Worm (Caenorhabditis elegans) whole organism, mixed stage, embryonic: ENCODE data around the gene T04C9.3.

Experiments used
- M03D4.4 ChIP-seq: sonication (generic microtip); optimal IDR thresholded peaks from 2 replicates; lab custom pipeline; 2017; ENCODE audit warnings: mild to moderate bottlenecking, missing genetic modification characterization, missing compliant biosample characterization
- bed-3 ChIP-seq: fragments of 200-800 bp; sonication (Bioruptor generic); optimal IDR thresholded peaks from 3 replicates; lab custom pipeline; 2018; ENCODE audit warnings: mild to moderate bottlenecking, missing genetic modification characterization, moderate library complexity, missing compliant biosample characterization
- blmp-1 ChIP-seq: fragments of 150-350 bp; optimal IDR thresholded peaks from 2 replicates; lab custom pipeline; 2014; ENCODE audit warnings: missing biosample characterization, missing genetic modification characterization
- ceh-39 ChIP-seq: fragments of 150-350 bp; optimal IDR thresholded peaks from 2 replicates; lab custom pipeline; 2014; ENCODE audit warnings: missing biosample characterization, missing genetic modification characterization
- ceh-83 ChIP-seq: fragments of 200-800 bp; sonication (Bioruptor generic); optimal IDR thresholded peaks from 2 replicates; lab custom pipeline; 2018; ENCODE audit warnings: mild to moderate bottlenecking, missing genetic modification characterization, missing compliant biosample characterization
- drap-1 ChIP-seq: fragments of 200-800 bp; sonication (Bioruptor generic); optimal IDR thresholded peaks from 3 replicates; lab custom pipeline; 2018; ENCODE audit warnings: mild to moderate bottlenecking, missing genetic modification characterization, missing compliant biosample characterization
- elt-1 ChIP-seq: sonication (generic microtip); optimal IDR thresholded peaks from 2 replicates; lab custom pipeline; 2017; ENCODE audit warnings: missing genetic modification characterization, mild to moderate bottlenecking, missing compliant biosample characterization, antibody characterized with exemption, moderate library complexity, borderline replicate concordance; ENCODE audit not compliant: insufficient read depth
- elt-3 ChIP-seq: fragments of 150-350 bp; optimal IDR thresholded peaks from 2 replicates; lab custom pipeline; 2014; ENCODE audit warnings: missing biosample characterization, missing genetic modification characterization
- flh-1 ChIP-seq: fragments of 200-800 bp; sonication (Bioruptor generic); optimal IDR thresholded peaks from 2 replicates; lab custom pipeline; 2018; ENCODE audit warnings: mild to moderate bottlenecking, missing genetic modification characterization, moderate library complexity, missing compliant biosample characterization
- hlh-1 ChIP-seq: fragments of 150-350 bp; optimal IDR thresholded peaks from 2 replicates; lab custom pipeline; 2014; ENCODE audit warnings: missing biosample characterization, missing genetic modification reagents, missing genetic modification characterization
- lin-13 ChIP-seq: fragments of 150-350 bp; optimal IDR thresholded peaks from 2 replicates; lab custom pipeline; 2014; ENCODE audit warnings: missing biosample characterization, missing genetic modification characterization
- lin-32 ChIP-seq: fragments of 200-800 bp; sonication (Bioruptor generic); optimal IDR thresholded peaks from 2 replicates; lab custom pipeline; 2018; ENCODE audit warnings: mild to moderate bottlenecking, missing genetic modification characterization, missing compliant biosample characterization
- lsy-2 ChIP-seq: fragments of 150-350 bp; optimal IDR thresholded peaks from 2 replicates; lab custom pipeline; 2014; ENCODE audit warnings: missing biosample characterization, missing genetic modification characterization
- mab-5 ChIP-seq: fragments of 150-350 bp; optimal IDR thresholded peaks from 2 replicates; lab custom pipeline; 2014; ENCODE audit warnings: missing biosample characterization, missing genetic modification characterization
- mep-1 ChIP-seq: fragments of 150-350 bp; optimal IDR thresholded peaks from 2 replicates; lab custom pipeline; 2017; ENCODE audit warnings: missing biosample characterization, missing genetic modification reagents, missing genetic modification characterization, inconsistent platforms
- mls-2 ChIP-seq: sonication (generic microtip); optimal IDR thresholded peaks from 2 replicates; lab custom pipeline; 2016; ENCODE audit warnings: mild to moderate bottlenecking, missing genetic modification characterization, moderate library complexity, missing compliant biosample characterization
- nhr-12 ChIP-seq: fragments of 150-350 bp; optimal IDR thresholded peaks from 2 replicates; lab custom pipeline; 2014; ENCODE audit warnings: missing biosample characterization, missing genetic modification characterization
- nhr-2 ChIP-seq: fragments of 150-350 bp; optimal IDR thresholded peaks from 2 replicates; lab custom pipeline; 2014; ENCODE audit warnings: missing biosample characterization, missing genetic modification characterization
- nhr-237 ChIP-seq: fragments of 150-350 bp; optimal IDR thresholded peaks from 2 replicates; lab custom pipeline; 2014; ENCODE audit warnings: missing biosample characterization, missing genetic modification characterization
- nhr-28 ChIP-seq: fragments of 150-350 bp; optimal IDR thresholded peaks from 2 replicates; lab custom pipeline; 2014; ENCODE audit warnings: missing biosample characterization, missing genetic modification characterization
- nhr-76 ChIP-seq: sonication (generic microtip); optimal IDR thresholded peaks from 2 replicates; lab custom pipeline; 2017; ENCODE audit warnings: missing biosample characterization, missing genetic modification characterization
- pha-4 ChIP-seq: fragments of 150-350 bp; optimal IDR thresholded peaks from 2 replicates; lab custom pipeline; 2018; ENCODE audit warnings: missing biosample characterization, missing genetic modification reagents, missing genetic modification characterization
- sem-2 ChIP-seq: fragments of 200-800 bp; sonication (Bioruptor generic); optimal IDR thresholded peaks from 2 replicates; lab custom pipeline; 2018; ENCODE audit warnings: mild to moderate bottlenecking, missing genetic modification characterization, missing compliant biosample characterization
- snpc-4 ChIP-seq: fragments of 150-350 bp; optimal IDR thresholded peaks from 2 replicates; lab custom pipeline; 2014; ENCODE audit warnings: missing biosample characterization, missing genetic modification characterization
- sptf-1 ChIP-seq: sonication (generic microtip); optimal IDR thresholded peaks from 2 replicates; lab custom pipeline; 2017; ENCODE audit warnings: mild to moderate bottlenecking, missing genetic modification characterization, moderate library complexity, missing compliant biosample characterization
- unc-120 ChIP-seq: sonication (generic microtip); optimal IDR thresholded peaks from 2 replicates; lab custom pipeline; 2017; ENCODE audit warnings: missing genetic modification characterization, missing compliant biosample characterization; ENCODE audit not compliant: poor library complexity, severe bottlenecking
- unc-39 ChIP-seq: fragments of 150-350 bp; optimal IDR thresholded peaks from 2 replicates; lab custom pipeline; 2014; ENCODE audit warnings: missing biosample characterization, missing genetic modification characterization
- unc-62 ChIP-seq: fragments of 150-350 bp; optimal IDR thresholded peaks from 2 replicates; lab custom pipeline; 2014; ENCODE audit warnings: missing biosample characterization, missing genetic modification reagents, missing genetic modification characterization
- zip-8 ChIP-seq: fragments of 150-350 bp; optimal IDR thresholded peaks from 2 replicates; lab custom pipeline; 2014; ENCODE audit warnings: missing biosample characterization, missing genetic modification characterization
- ztf-11 ChIP-seq: fragments of 150-350 bp; optimal IDR thresholded peaks from 2 replicates; lab custom pipeline; 2014; ENCODE audit warnings: missing biosample characterization, missing genetic modification characterization

The T04C9.3 gene

ce11 chrIII:5967640-5968039, 17.8 kb upstream of the T04C9.3 start:
- TF ChIP-seq elt-3 (tag; lab: Kevin White, UChicago) (no peak), hlh-1 (tag; lab: Kevin White, UChicago) (no peak), unc-120 (tag; lab: Kevin White, UChicago) (no peak), zip-8 (peak; percentile 94), unc-39 (tag; lab: Kevin White, UChicago) (no peak), sem-2 (GFP tag; lab: Kevin White, UChicago) (no peak)

- TF ChIP-seq hlh-1 (tag; lab: Kevin White, UChicago) (peak; percentile 86), ztf-11 (no peak), unc-120 (tag; lab: Kevin White, UChicago) (peak; percentile 15), lsy-2 (tag; lab: Kevin White, UChicago) (no peak), unc-62 (peak; percentile 56)
These were observed 10.3 kb upstream of the T04C9.3 start, which contains the start of gene mlp-1 for ce11 chrIII:5975005-5975730. Gene mlp-1 (minus strand): TSS chrIII:5975055.

ce11 chrIII:5976021-5976420, 9.4 kb upstream of the T04C9.3 start:
- TF ChIP-seq pha-4 (tag; lab: Kevin White, UChicago) (no peak), bed-3 (GFP tag; lab: Kevin White, UChicago) (no peak), nhr-76 (tag; lab: Kevin White, UChicago) (no peak), nhr-12 (tag; lab: Kevin White, UChicago) (no peak), hlh-1 (tag; lab: Kevin White, UChicago) (no peak)

ce11 chrIII:5980274-5980918, 5.0 kb upstream of the T04C9.3 start:
- TF ChIP-seq mep-1 (tag; lab: Kevin White, UChicago) (no peak), nhr-28 (tag; lab: Kevin White, UChicago) (no peak), ceh-39 (tag; lab: Kevin White, UChicago) (no peak), pha-4 (tag; lab: Kevin White, UChicago) (peak; percentile 67), elt-1 (tag; lab: Kevin White, UChicago) (no peak), blmp-1 (tag; lab: Kevin White, UChicago) (no peak), sptf-1 (tag; lab: Kevin White, UChicago) (no peak), flh-1 (GFP tag; lab: Kevin White, UChicago) (no peak), M03D4.4 (tag; lab: Kevin White, UChicago) (peak; percentile 11), hlh-1 (tag; lab: Kevin White, UChicago) (peak; percentile 9), lin-13 (tag; lab: Kevin White, UChicago) (no peak), nhr-2 (tag; lab: Kevin White, UChicago) (peak; percentile 84), drap-1 (GFP tag; lab: Kevin White, UChicago) (no peak), lin-32 (GFP tag; lab: Kevin White, UChicago) (peak; percentile 11), ceh-83 (GFP tag; lab: Kevin White, UChicago) (no peak), nhr-12 (tag; lab: Kevin White, UChicago) (no peak), bed-3 (GFP tag; lab: Kevin White, UChicago) (no peak), mls-2 (no peak), unc-62 (no peak)

- TF ChIP-seq lin-13 (tag; lab: Kevin White, UChicago): no peak
- no peak for TF ChIP-seq blmp-1 (tag; lab: Kevin White, UChicago)
- TF ChIP-seq lin-32 (GFP tag; lab: Kevin White, UChicago): no peak
- TF ChIP-seq flh-1 (GFP tag; lab: Kevin White, UChicago): no peak
- no peak for TF ChIP-seq elt-1 (tag; lab: Kevin White, UChicago)
- no peak for TF ChIP-seq nhr-28 (tag; lab: Kevin White, UChicago)
- TF ChIP-seq pha-4 (tag; lab: Kevin White, UChicago): no peak
- TF ChIP-seq lsy-2 (tag; lab: Kevin White, UChicago): no peak
- TF ChIP-seq snpc-4: no peak
- no peak for TF ChIP-seq mab-5
- TF ChIP-seq mls-2: no peak
- TF ChIP-seq nhr-237 (tag; lab: Kevin White, UChicago): no peak
- TF ChIP-seq nhr-12 (tag; lab: Kevin White, UChicago): no peak
- TF ChIP-seq, all 35 proteins: peak for 0
These were observed 4.0 kb upstream of the T04C9.3 start for ce11 chrIII:5981407-5981806.
